Worm (Caenorhabditis elegans) whole organism, mixed stage, embryonic: ENCODE measurements around the gene mlt-8.
"Not testable (repeated sequence)": the region's sequence is repeated elsewhere in the genome, so short reads cannot be mapped to it uniquely, and the experiment has no call there.

Experiments used
- M03D4.4 ChIP-seq: sonication (generic microtip); optimal IDR thresholded peaks from 2 replicates; lab custom pipeline; 2017; ENCODE audit warnings: mild to moderate bottlenecking, missing genetic modification characterization, missing compliant biosample characterization
- bed-3 ChIP-seq: fragments of 200-800 bp; sonication (Bioruptor generic); optimal IDR thresholded peaks from 3 replicates; lab custom pipeline; 2018; ENCODE audit warnings: mild to moderate bottlenecking, missing genetic modification characterization, moderate library complexity, missing compliant biosample characterization
- ceh-39 ChIP-seq: fragments of 150-350 bp; optimal IDR thresholded peaks from 2 replicates; lab custom pipeline; 2014; ENCODE audit warnings: missing biosample characterization, missing genetic modification characterization
- ceh-43 ChIP-seq: fragments of 200-800 bp; sonication (Bioruptor generic); optimal IDR thresholded peaks from 2 replicates; lab custom pipeline; 2018; ENCODE audit warnings: mild to moderate bottlenecking, missing genetic modification characterization, moderate library complexity, missing compliant biosample characterization
- elt-3 ChIP-seq: fragments of 150-350 bp; optimal IDR thresholded peaks from 2 replicates; lab custom pipeline; 2014; ENCODE audit warnings: missing biosample characterization, missing genetic modification characterization
- flh-1 ChIP-seq: fragments of 200-800 bp; sonication (Bioruptor generic); optimal IDR thresholded peaks from 2 replicates; lab custom pipeline; 2018; ENCODE audit warnings: mild to moderate bottlenecking, missing genetic modification characterization, moderate library complexity, missing compliant biosample characterization
- lin-13 ChIP-seq: fragments of 150-350 bp; optimal IDR thresholded peaks from 2 replicates; lab custom pipeline; 2014; ENCODE audit warnings: missing biosample characterization, missing genetic modification characterization
- nhr-12 ChIP-seq: fragments of 150-350 bp; optimal IDR thresholded peaks from 2 replicates; lab custom pipeline; 2014; ENCODE audit warnings: missing biosample characterization, missing genetic modification characterization
- nhr-2 ChIP-seq: fragments of 150-350 bp; optimal IDR thresholded peaks from 2 replicates; lab custom pipeline; 2014; ENCODE audit warnings: missing biosample characterization, missing genetic modification characterization
- nhr-237 ChIP-seq: fragments of 150-350 bp; optimal IDR thresholded peaks from 2 replicates; lab custom pipeline; 2014; ENCODE audit warnings: missing biosample characterization, missing genetic modification characterization
- unc-39 ChIP-seq: fragments of 150-350 bp; optimal IDR thresholded peaks from 2 replicates; lab custom pipeline; 2014; ENCODE audit warnings: missing biosample characterization, missing genetic modification characterization
- unc-62 ChIP-seq: fragments of 150-350 bp; optimal IDR thresholded peaks from 2 replicates; lab custom pipeline; 2014; ENCODE audit warnings: missing biosample characterization, missing genetic modification reagents, missing genetic modification characterization
- ztf-11 ChIP-seq: fragments of 150-350 bp; optimal IDR thresholded peaks from 2 replicates; lab custom pipeline; 2014; ENCODE audit warnings: missing biosample characterization, missing genetic modification characterization

DNA sequence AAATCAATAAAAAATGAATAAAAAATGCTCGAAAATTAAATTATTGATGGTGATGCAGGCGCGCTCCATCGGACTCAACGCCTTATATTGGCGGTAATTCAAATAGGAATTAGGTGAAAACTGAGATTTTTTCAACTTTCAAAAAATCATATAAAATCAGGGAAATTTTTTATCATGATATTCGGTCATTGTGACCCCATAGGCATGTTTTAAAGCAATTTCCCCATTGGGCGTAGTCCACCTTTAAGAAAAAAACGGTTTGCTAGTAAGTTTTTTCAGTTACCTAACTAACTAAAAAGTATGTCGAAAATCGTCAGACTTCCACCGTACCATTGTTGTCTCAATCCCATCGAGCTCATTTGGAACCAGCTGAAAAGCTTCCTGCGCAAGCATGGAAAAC lies 21.3 kb upstream of the mlt-8 start, which contains the start of gene W08F4.1:
- TF ChIP-seq nhr-12; nhr-2 (tag; lab: Kevin White, UChicago); bed-3; unc-62 (GFP tag; lab: Kevin White, UChicago); nhr-237 (tag; lab: Kevin White, UChicago); elt-3 (tag; lab: Kevin White, UChicago); lin-13 (tag; lab: Kevin White, UChicago); unc-39 (tag; lab: Kevin White, UChicago); ceh-39; ztf-11 (tag; lab: Kevin White, UChicago); flh-1 (GFP tag; lab: Kevin White, UChicago); ceh-43 (GFP tag; lab: Kevin White, UChicago); M03D4.4: not testable (repeated sequence)
